Worm (Caenorhabditis elegans) whole organism, L1 larva: ENCODE measurements around the gene nas-22.

ENCODE experiments used
- ama-1 ChIP-seq: fragments of 150-350 bp; optimal IDR thresholded peaks from 2 replicates; lab custom pipeline; 2014
- ceh-63 ChIP-seq: fragments of 200-800 bp; sonication (Bioruptor generic); optimal IDR thresholded peaks from 2 replicates; lab custom pipeline; 2018; ENCODE audit warnings: mild to moderate bottlenecking, missing genetic modification characterization, missing compliant biosample characterization
- ces-1 ChIP-seq: fragments of 150-350 bp; optimal IDR thresholded peaks from 2 replicates; lab custom pipeline; 2014; ENCODE audit warnings: missing biosample characterization, missing genetic modification reagents, missing genetic modification characterization
- fkh-10 ChIP-seq: sonication (generic microtip); optimal IDR thresholded peaks from 2 replicates; lab custom pipeline; 2017; ENCODE audit warnings: missing biosample characterization, missing genetic modification reagents, missing genetic modification characterization
- lin-13 ChIP-seq: fragments of 150-350 bp; optimal IDR thresholded peaks from 2 replicates; lab custom pipeline; 2014; ENCODE audit warnings: missing biosample characterization, missing genetic modification reagents, missing genetic modification characterization
- lin-35 ChIP-seq, 2 experiments: fragments of 150-350 bp; optimal IDR thresholded peaks; 2 replicates each; lab custom pipeline; 2014; ENCODE audit warnings: missing biosample characterization in 2 of 2, missing genetic modification characterization in 2 of 2, missing genetic modification reagents in 2 of 2
- lsy-2 ChIP-seq, 2 experiments: fragments of 150-350 bp; optimal IDR thresholded peaks; 2 replicates each; lab custom pipeline; 2014; ENCODE audit warnings: missing biosample characterization in 2 of 2, missing genetic modification characterization in 2 of 2
- mdl-1 ChIP-seq, 2 experiments: fragments of 150-350 bp; optimal IDR thresholded peaks; 2 replicates each; lab custom pipeline; 2014 to 2017; ENCODE audit warnings: missing biosample characterization in 2 of 2, missing genetic modification characterization in 2 of 2, inconsistent platforms in 1 of 2
- nhr-28 ChIP-seq: fragments of 150-350 bp; optimal IDR thresholded peaks from 2 replicates; lab custom pipeline; 2014; ENCODE audit warnings: missing biosample characterization, missing genetic modification characterization
- nhr-76 ChIP-seq: sonication (generic microtip); optimal IDR thresholded peaks from 2 replicates; lab custom pipeline; 2017; ENCODE audit warnings: missing biosample characterization, missing genetic modification characterization
- pag-3 ChIP-seq: sonication (generic microtip); optimal IDR thresholded peaks from 2 replicates; lab custom pipeline; 2017; ENCODE audit warnings: missing genetic modification characterization, mild to moderate bottlenecking, missing compliant biosample characterization, antibody characterized with exemption, borderline replicate concordance; ENCODE audit not compliant: insufficient read depth
- snpc-4 ChIP-seq: fragments of 150-350 bp; optimal IDR thresholded peaks from 2 replicates; lab custom pipeline; 2014; ENCODE audit warnings: missing biosample characterization, missing genetic modification characterization
- zip-4 ChIP-seq: fragments of 200-800 bp; sonication (Bioruptor generic); optimal IDR thresholded peaks from 2 replicates; lab custom pipeline; 2018; ENCODE audit warnings: mild to moderate bottlenecking, missing genetic modification characterization, moderate library complexity, missing compliant biosample characterization

DNA sequence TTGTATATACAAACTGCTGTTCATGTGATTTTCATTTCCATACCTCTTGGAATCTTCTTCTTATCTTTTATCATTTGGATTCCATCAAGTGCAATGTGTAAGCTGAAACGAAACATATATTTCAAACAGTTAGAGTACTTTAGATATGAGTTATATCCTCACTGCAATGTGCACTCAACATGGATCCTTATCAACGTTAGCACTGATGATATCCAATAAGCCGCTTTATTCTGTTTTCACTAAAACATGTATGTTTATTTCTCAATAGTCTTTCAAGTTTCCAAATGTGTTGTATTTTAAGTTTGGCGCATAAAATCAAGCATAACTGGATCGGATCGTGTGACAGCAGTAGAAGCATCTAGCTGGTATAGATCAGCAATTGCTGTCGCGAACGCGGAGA, 12.2 kb downstream of the nas-22 start, which contains the start of gene T11F9.10:
- TF ChIP-seq ces-1 (GFP tag; lab: Kevin White, UChicago) (no peak), nhr-76 (tag; lab: Kevin White, UChicago) (no peak), zip-4 (GFP tag; lab: Kevin White, UChicago) (no peak), lsy-2 (tag; optimal IDR thresholded peaks at IDR 0.05; lab: Kevin White, UChicago) (no peak), mdl-1 (tag; optimal IDR thresholded peaks at IDR 0.05; lab: Kevin White, UChicago) (no peak), fkh-10 (GFP tag; lab: Kevin White, UChicago) (no peak), nhr-28 (tag; lab: Kevin White, UChicago) (no peak), snpc-4 (tag; lab: Kevin White, UChicago) (no peak), lin-13 (no peak), ama-1 (lab: Kevin White, UChicago) (no peak), lin-35 (GFP tag; optimal IDR thresholded peaks at IDR 0.05; lab: Kevin White, UChicago) (no peak), pag-3 (tag; lab: Kevin White, UChicago) (no peak), ceh-63 (no peak)
